Fruit fly (Drosophila melanogaster): ENCODE results near the gene p24-2.

- TF ChIP-seq CG8478 (optimal IDR thresholded peaks at IDR 0.05) (no peak), CTCF (optimal IDR thresholded peaks at IDR 0.05) (no peak)
These were observed 27.2 kb downstream of the p24-2 start for dm6 chr3R:9665405-9665804.

All from S2 (cell line).